Worm (Caenorhabditis elegans): ENCODE data around the gene kbp-4.

The kbp-4 gene

DNA sequence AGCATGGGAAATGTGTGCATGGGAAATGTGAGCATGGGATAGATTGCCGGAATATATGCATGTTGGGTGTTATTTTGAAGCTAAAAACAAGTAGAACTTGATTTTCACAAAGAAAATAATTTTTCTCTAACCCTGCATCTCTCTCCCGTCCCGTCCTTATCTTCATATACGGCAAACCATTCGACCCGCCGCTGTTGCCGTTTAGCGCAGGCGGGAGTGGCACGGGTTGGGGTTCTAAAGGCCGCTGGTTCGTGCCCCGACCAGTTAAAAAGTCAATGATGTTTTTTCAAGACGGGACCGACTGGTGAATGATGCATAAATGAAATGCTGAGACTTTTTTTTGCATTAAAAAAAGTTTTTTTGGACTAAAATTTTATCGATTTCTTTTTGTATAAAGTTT is 41.5 kb downstream of the kbp-4 start (continued):
- peak; percentile 72 for TF ChIP-seq mls-2 (tag; optimal IDR thresholded peaks at IDR 0.05)
- no peak for TF ChIP-seq nhr-12 (tag; optimal IDR thresholded peaks at IDR 0.05)
- TF ChIP-seq bed-3 (GFP tag; optimal IDR thresholded peaks at IDR 0.05): peak; percentile 57

DNA sequence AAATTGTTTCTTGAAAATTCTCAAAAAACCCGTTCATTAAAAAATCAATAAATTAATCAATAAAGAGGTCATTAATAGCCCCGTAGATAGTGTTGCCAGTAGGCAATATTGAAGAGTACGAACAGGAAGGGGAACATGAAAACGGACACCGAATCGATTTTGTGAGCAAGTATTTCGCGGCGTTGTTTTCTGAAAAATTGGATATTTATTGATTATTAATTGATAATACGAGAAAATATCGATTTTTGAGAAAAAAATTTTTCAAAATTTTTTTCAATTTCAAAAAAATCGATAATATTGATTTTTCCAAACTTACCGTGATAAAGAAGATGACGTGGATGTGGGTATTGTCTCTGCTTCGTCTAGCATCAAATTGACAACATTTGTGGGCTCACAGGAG is 44.8 kb downstream of the kbp-4 start:
- TF ChIP-seq unc-62 (GFP tag; optimal IDR thresholded peaks at IDR 0.05) (no peak), blmp-1 (tag; optimal IDR thresholded peaks at IDR 0.05) (no peak), ceh-43 (GFP tag; optimal IDR thresholded peaks at IDR 0.05) (no peak), nhr-76 (tag; optimal IDR thresholded peaks at IDR 0.05) (no peak)
